Worm (Caenorhabditis elegans) whole organism, L2 larva: ENCODE measurements around the gene F58E6.11.
A peak's percentile ranks its signal among the peaks of the same experiment; 100 is the strongest.

Experiments
- C34F6.9 ChIP-seq: fragments of 150-350 bp; optimal IDR thresholded peaks from 2 replicates; lab custom pipeline; 2014; ENCODE audit warnings: missing biosample characterization, missing genetic modification characterization
- F13H6.1 ChIP-seq: sonication (generic microtip); optimal IDR thresholded peaks from 2 replicates; lab custom pipeline; 2016; ENCODE audit warnings: missing genetic modification characterization, missing compliant biosample characterization
- R02D3.7 ChIP-seq: fragments of 150-350 bp; optimal IDR thresholded peaks from 2 replicates; lab custom pipeline; 2014; ENCODE audit warnings: missing biosample characterization, missing genetic modification characterization
- Y55F3AM.14 ChIP-seq: fragments of 200-800 bp; sonication (Bioruptor generic); optimal IDR thresholded peaks from 2 replicates; lab custom pipeline; 2018; ENCODE audit warnings: mild to moderate bottlenecking, missing genetic modification characterization, missing compliant biosample characterization
- ZK546.5 ChIP-seq: sonication (generic microtip); optimal IDR thresholded peaks from 2 replicates; lab custom pipeline; 2017; ENCODE audit warnings: missing biosample characterization, missing genetic modification characterization
- alr-1 ChIP-seq: fragments of 150-350 bp; optimal IDR thresholded peaks from 2 replicates; lab custom pipeline; 2014; ENCODE audit warnings: missing biosample characterization, missing genetic modification characterization
- aly-2 ChIP-seq: fragments of 150-350 bp; optimal IDR thresholded peaks from 2 replicates; lab custom pipeline; 2014; ENCODE audit warnings: missing biosample characterization, missing genetic modification characterization
- ama-1 ChIP-seq: fragments of 150-350 bp; optimal IDR thresholded peaks from 2 replicates; lab custom pipeline; 2018; ENCODE audit warnings: inconsistent platforms
- blmp-1 ChIP-seq: sonication (generic microtip); optimal IDR thresholded peaks from 2 replicates; lab custom pipeline; 2017; ENCODE audit warnings: missing genetic modification characterization, mild to moderate bottlenecking, missing compliant biosample characterization, antibody characterized with exemption, moderate library complexity; ENCODE audit not compliant: insufficient read depth
- ceh-82 ChIP-seq: fragments of 150-350 bp; optimal IDR thresholded peaks from 2 replicates; lab custom pipeline; 2014; ENCODE audit warnings: missing biosample characterization, missing genetic modification characterization
- dmd-4 ChIP-seq: sonication (generic microtip); optimal IDR thresholded peaks from 2 replicates; lab custom pipeline; 2017; ENCODE audit warnings: missing biosample characterization, missing genetic modification characterization
- egl-27 ChIP-seq: sonication (generic microtip); optimal IDR thresholded peaks from 3 replicates; lab custom pipeline; 2017; ENCODE audit warnings: missing biosample characterization, missing genetic modification reagents, missing genetic modification characterization
- elt-1 ChIP-seq: fragments of 150-350 bp; optimal IDR thresholded peaks from 2 replicates; lab custom pipeline; 2014; ENCODE audit warnings: missing biosample characterization, missing genetic modification characterization
- fos-1 ChIP-seq: fragments of 150-350 bp; optimal IDR thresholded peaks from 2 replicates; lab custom pipeline; 2014; ENCODE audit warnings: missing biosample characterization, missing genetic modification characterization
- gmeb-1 ChIP-seq: fragments of 150-350 bp; optimal IDR thresholded peaks from 2 replicates; lab custom pipeline; 2014; ENCODE audit warnings: missing biosample characterization, missing genetic modification characterization
- lin-11 ChIP-seq: fragments of 150-350 bp; sonication (generic microtip); optimal IDR thresholded peaks from 2 replicates; lab custom pipeline; 2014; ENCODE audit warnings: missing biosample characterization, missing genetic modification characterization, inconsistent platforms, mixed read lengths
- lin-39 ChIP-seq: fragments of 150-350 bp; optimal IDR thresholded peaks from 2 replicates; lab custom pipeline; 2014; ENCODE audit warnings: missing biosample characterization, missing genetic modification reagents, missing genetic modification characterization
- lsy-2 ChIP-seq, 2 experiments: fragments of 150-350 bp in 1 of 2; sonication (generic microtip) in 1 of 2; optimal IDR thresholded peaks; 2 replicates each; lab custom pipeline; 2014 to 2017; ENCODE audit warnings: missing biosample characterization in 2 of 2, missing genetic modification characterization in 2 of 2
- mab-5 ChIP-seq: fragments of 150-350 bp; optimal IDR thresholded peaks from 2 replicates; lab custom pipeline; 2014; ENCODE audit warnings: missing biosample characterization, missing genetic modification characterization
- mbf-1 ChIP-seq: sonication (generic microtip); optimal IDR thresholded peaks from 2 replicates; lab custom pipeline; 2017; ENCODE audit warnings: missing biosample characterization, missing genetic modification characterization
- mdl-1 ChIP-seq, 2 experiments: fragments of 150-350 bp in 1 of 2; sonication (generic microtip) in 1 of 2; optimal IDR thresholded peaks; 2 replicates each; lab custom pipeline; 2017; ENCODE audit warnings: missing biosample characterization in 2 of 2, missing genetic modification characterization in 2 of 2
- nhr-10 ChIP-seq: sonication (generic microtip); optimal IDR thresholded peaks from 2 replicates; lab custom pipeline; 2017; ENCODE audit warnings: missing biosample characterization, missing genetic modification characterization
- nhr-11 ChIP-seq: fragments of 150-350 bp; optimal IDR thresholded peaks from 2 replicates; lab custom pipeline; 2014; ENCODE audit warnings: missing biosample characterization, missing genetic modification characterization
- nhr-12 ChIP-seq: fragments of 150-350 bp; optimal IDR thresholded peaks from 2 replicates; lab custom pipeline; 2014; ENCODE audit warnings: missing biosample characterization, missing genetic modification characterization
- nhr-129 ChIP-seq: fragments of 150-350 bp; optimal IDR thresholded peaks from 2 replicates; lab custom pipeline; 2014; ENCODE audit warnings: missing biosample characterization, missing genetic modification characterization
- nhr-21 ChIP-seq: fragments of 150-350 bp; optimal IDR thresholded peaks from 2 replicates; lab custom pipeline; 2014; ENCODE audit warnings: missing biosample characterization, missing genetic modification characterization
- nhr-23 ChIP-seq: fragments of 150-350 bp; optimal IDR thresholded peaks from 2 replicates; lab custom pipeline; 2014; ENCODE audit warnings: missing biosample characterization, missing genetic modification reagents, missing genetic modification characterization
- nhr-237 ChIP-seq: fragments of 150-350 bp; optimal IDR thresholded peaks from 2 replicates; lab custom pipeline; 2014; ENCODE audit warnings: missing biosample characterization, missing genetic modification characterization
- nhr-25 ChIP-seq: fragments of 150-350 bp; sonication (generic microtip); optimal IDR thresholded peaks from 3 replicates; lab custom pipeline; 2014; ENCODE audit warnings: missing biosample characterization, missing genetic modification characterization
- nhr-6 ChIP-seq: fragments of 150-350 bp; optimal IDR thresholded peaks from 2 replicates; lab custom pipeline; 2014; ENCODE audit warnings: missing biosample characterization, missing genetic modification characterization
- peb-1 ChIP-seq: fragments of 150-350 bp; optimal IDR thresholded peaks from 2 replicates; lab custom pipeline; 2014; ENCODE audit warnings: missing biosample characterization, missing genetic modification characterization
- sem-4 ChIP-seq: fragments of 150-350 bp; optimal IDR thresholded peaks from 2 replicates; lab custom pipeline; 2014; ENCODE audit warnings: missing biosample characterization, missing genetic modification reagents, missing genetic modification characterization
- skn-1 ChIP-seq: sonication (generic microtip); optimal IDR thresholded peaks from 2 replicates; lab custom pipeline; 2017; ENCODE audit warnings: missing biosample characterization, missing genetic modification characterization
- sma-3 ChIP-seq: sonication (generic microtip); optimal IDR thresholded peaks from 2 replicates; lab custom pipeline; 2016; ENCODE audit warnings: missing genetic modification reagents, missing genetic modification characterization, missing compliant biosample characterization
- sma-9 ChIP-seq, 2 experiments: fragments of 150-350 bp in 1 of 2; sonication (generic microtip) in 1 of 2; optimal IDR thresholded peaks; 2 replicates each; lab custom pipeline; 2014 to 2016; ENCODE audit warnings: missing genetic modification characterization in 2 of 2, mild to moderate bottlenecking in 1 of 2, missing biosample characterization in 1 of 2, missing compliant biosample characterization in 1 of 2, missing genetic modification reagents in 1 of 2, moderate library complexity in 1 of 2
- snpc-4 ChIP-seq: fragments of 150-350 bp; optimal IDR thresholded peaks from 2 replicates; lab custom pipeline; 2014; ENCODE audit warnings: missing biosample characterization, missing genetic modification characterization
- unc-39 ChIP-seq: fragments of 150-350 bp; optimal IDR thresholded peaks from 2 replicates; lab custom pipeline; 2014; ENCODE audit warnings: missing biosample characterization, missing genetic modification characterization
- unc-55 ChIP-seq: fragments of 150-350 bp; sonication (generic microtip); optimal IDR thresholded peaks from 3 replicates; lab custom pipeline; 2014; ENCODE audit warnings: missing biosample characterization, missing genetic modification reagents, missing genetic modification characterization
- ztf-1 ChIP-seq: fragments of 200-800 bp; sonication (Bioruptor generic); conservative IDR thresholded peaks from 2 replicates; pipeline ENCODE4 v1.3.6; 2022; ENCODE audit warnings: missing genetic modification characterization, missing compliant biosample characterization
- ztf-11 ChIP-seq: sonication (generic microtip); optimal IDR thresholded peaks from 2 replicates; lab custom pipeline; 2017; ENCODE audit warnings: missing biosample characterization, missing genetic modification characterization
- ztf-4 ChIP-seq: fragments of 150-350 bp; optimal IDR thresholded peaks from 2 replicates; lab custom pipeline; 2014; ENCODE audit warnings: missing biosample characterization, missing genetic modification characterization

F58E6.11 gene

DNA sequence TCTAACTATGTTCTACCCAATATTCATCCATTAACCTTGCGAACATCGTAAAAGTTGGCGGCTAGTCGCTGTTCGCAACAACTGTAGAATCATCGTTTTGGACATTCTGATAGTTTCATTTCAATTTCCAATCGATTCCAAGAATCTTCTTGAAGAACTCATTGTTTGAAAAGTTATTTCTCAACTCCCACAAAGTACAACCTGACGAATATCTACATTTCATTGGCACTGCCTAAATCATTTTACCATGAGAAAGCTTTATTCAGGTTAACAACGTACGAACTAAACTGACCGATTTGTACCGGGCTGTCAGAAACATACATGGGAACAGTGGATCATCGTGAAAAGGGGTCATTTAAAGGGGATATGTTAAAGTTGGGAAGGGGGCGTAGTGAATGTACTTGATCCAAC, 28.9 kb upstream of the F58E6.11 start, which contains the start of gene F46B6.6:
Gene F46B6.6 (minus strand): TSS at position 148 of the 411 bp plus-strand sequence.
- TF ChIP-seq unc-55 (no peak), egl-27 (tag; lab: Kevin White, UChicago) (no peak), sma-3 (GFP tag; lab: Kevin White, UChicago) (no peak), lin-11 (no peak), nhr-10 (no peak), F13H6.1 (peak; percentile 6), peb-1 (tag; lab: Kevin White, UChicago) (no peak), ceh-82 (no peak), ama-1 (lab: Kevin White, UChicago) (peak; percentile 82), ztf-4 (tag; lab: Kevin White, UChicago) (no peak), gmeb-1 (no peak), nhr-11 (no peak), elt-1 (tag; lab: Kevin White, UChicago) (no peak), lsy-2 (tag; optimal IDR thresholded peaks at IDR 0.05; lab: Kevin White, UChicago) (no peak), fos-1 (tag; lab: Kevin White, UChicago) (no peak), aly-2 (tag; lab: Kevin White, UChicago) (no peak), nhr-21 (tag; lab: Kevin White, UChicago) (no peak), C34F6.9 (tag; lab: Kevin White, UChicago) (no peak), blmp-1 (tag; lab: Kevin White, UChicago) (no peak), nhr-25 (tag; lab: Kevin White, UChicago) (peak; percentile 39), dmd-4 (tag; lab: Kevin White, UChicago) (no peak), lin-39 (tag; lab: Kevin White, UChicago) (no peak), mab-5 (no peak), mbf-1 (tag; lab: Kevin White, UChicago) (no peak), nhr-237 (tag; lab: Kevin White, UChicago) (no peak), sma-9 (GFP tag; optimal IDR thresholded peaks at IDR 0.05; lab: Kevin White, UChicago) (no peak), sma-9 (tag; optimal IDR thresholded peaks at IDR 0.05; lab: Kevin White, UChicago) (no peak), nhr-129 (tag; lab: Kevin White, UChicago) (peak; percentile 6), ztf-1 (no peak), skn-1 (tag; lab: Kevin White, UChicago) (no peak)

DNA sequence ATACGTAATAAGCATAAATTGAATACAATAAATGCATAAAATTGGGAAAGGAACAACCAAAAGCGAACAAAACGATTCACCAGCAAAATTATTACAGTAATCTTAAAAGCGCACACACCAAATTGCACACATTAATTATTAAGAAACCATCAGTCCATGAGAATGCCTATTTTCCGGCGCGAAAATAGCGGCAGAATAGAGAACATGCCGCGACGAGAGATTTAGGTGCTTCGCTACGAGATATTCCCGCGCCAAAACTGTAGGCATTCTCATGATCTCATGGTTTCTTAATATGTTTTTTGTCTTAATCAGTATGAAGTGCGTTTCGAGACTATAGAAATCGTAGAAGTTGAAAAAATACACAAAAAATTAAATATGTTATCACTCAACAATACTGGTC, 26.4 kb upstream of the F58E6.11 start:
- TF ChIP-seq alr-1, result no peak
- no peak for TF ChIP-seq aly-2 (tag; lab: Kevin White, UChicago)
- no peak for TF ChIP-seq elt-1 (tag; lab: Kevin White, UChicago)
- TF ChIP-seq ZK546.5 (tag; lab: Kevin White, UChicago), result no peak
- no peak for TF ChIP-seq unc-55

DNA sequence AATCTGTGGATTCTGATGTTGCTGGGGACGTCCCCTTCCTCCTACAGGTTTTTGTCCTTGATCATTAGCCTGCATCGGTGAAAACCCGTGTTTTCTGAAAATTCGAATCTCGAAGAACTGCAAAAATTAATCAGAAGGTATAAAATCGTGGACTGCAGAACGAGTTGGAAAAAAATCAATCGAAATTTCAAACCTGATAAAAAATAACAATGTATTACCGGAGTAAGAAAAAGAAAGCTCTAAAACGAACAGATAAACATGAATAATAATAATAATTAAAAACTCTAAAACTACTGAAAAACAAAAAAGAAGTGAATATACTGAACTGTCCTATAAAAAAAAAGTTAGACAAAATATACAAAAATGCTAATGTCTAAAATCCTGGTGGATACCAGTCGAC, 25.2 kb upstream of the F58E6.11 start, which contains the start of gene F46B6.5:
Gene F46B6.5 (minus strand): TSS at position 101 of the 400 bp plus-strand sequence.
- no peak for TF ChIP-seq elt-1 (tag; lab: Kevin White, UChicago)
- TF ChIP-seq ztf-1, result no peak
- no peak for TF ChIP-seq lsy-2 (tag; optimal IDR thresholded peaks at IDR 0.05; lab: Kevin White, UChicago)
- no peak for TF ChIP-seq mbf-1 (tag; lab: Kevin White, UChicago)
- no peak for TF ChIP-seq sem-4 (tag; lab: Kevin White, UChicago)
- TF ChIP-seq nhr-6, result no peak
- TF ChIP-seq gmeb-1, result no peak
- TF ChIP-seq nhr-11, result no peak
- TF ChIP-seq unc-39, result no peak
- no peak for TF ChIP-seq nhr-25 (tag; lab: Kevin White, UChicago)
- no peak for TF ChIP-seq unc-55
- no peak for TF ChIP-seq R02D3.7
- no peak for TF ChIP-seq ztf-4 (tag; lab: Kevin White, UChicago)
- TF ChIP-seq skn-1 (tag; lab: Kevin White, UChicago), result no peak
- TF ChIP-seq, all 48 proteins: peak for 0

DNA sequence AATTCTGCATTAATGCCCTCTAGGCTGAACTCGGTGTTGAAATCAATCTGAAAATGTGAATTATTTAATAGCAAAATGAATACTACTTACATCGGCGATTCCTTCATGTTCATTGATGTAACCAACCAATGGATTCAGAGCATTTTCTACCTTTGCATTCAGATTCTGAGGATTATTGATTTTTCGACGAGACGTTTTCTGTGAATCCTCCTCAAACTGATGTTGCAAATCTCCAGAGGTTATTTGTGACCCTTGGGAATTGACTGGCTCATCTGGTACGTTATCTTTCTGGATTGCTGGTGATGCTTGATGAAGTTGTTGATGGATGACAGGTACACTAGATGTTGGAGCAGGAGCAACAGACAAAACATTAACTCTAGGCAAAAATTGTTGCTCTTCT, 24.3 kb upstream of the F58E6.11 start:
- TF ChIP-seq ama-1 (lab: Kevin White, UChicago), result no peak
- no peak for TF ChIP-seq nhr-12
- no peak for TF ChIP-seq Y55F3AM.14 (GFP tag; lab: Kevin White, UChicago)
- TF ChIP-seq nhr-6, result no peak
- no peak for TF ChIP-seq mdl-1 (tag; optimal IDR thresholded peaks at IDR 0.05; lab: Kevin White, UChicago)
- TF ChIP-seq sma-3 (GFP tag; lab: Kevin White, UChicago), result no peak
- TF ChIP-seq blmp-1 (tag; lab: Kevin White, UChicago), result no peak
- TF ChIP-seq aly-2 (tag; lab: Kevin White, UChicago), result no peak
- no peak for TF ChIP-seq snpc-4 (tag; lab: Kevin White, UChicago)
- no peak for TF ChIP-seq lin-11
- TF ChIP-seq nhr-23 (tag; lab: Kevin White, UChicago), result no peak
- TF ChIP-seq unc-55, result no peak
- no peak for TF ChIP-seq alr-1
- TF ChIP-seq ceh-82, result no peak
- no peak for TF ChIP-seq lsy-2 (tag; optimal IDR thresholded peaks at IDR 0.05; lab: Kevin White, UChicago)
- no peak for TF ChIP-seq ztf-11 (tag; lab: Kevin White, UChicago)
- no peak for TF ChIP-seq nhr-237 (tag; lab: Kevin White, UChicago)
- TF ChIP-seq egl-27 (tag; lab: Kevin White, UChicago), result no peak
